Worm (Caenorhabditis elegans) whole organism, early embryonic: ENCODE results near the gene W06F12.3.

Experiments
- B0310.2 ChIP-seq: sonication (generic microtip); optimal IDR thresholded peaks from 2 replicates; lab custom pipeline; 2016; ENCODE audit warnings: mild to moderate bottlenecking, missing genetic modification characterization, missing compliant biosample characterization
- F13C5.2 ChIP-seq: sonication (generic microtip); optimal IDR thresholded peaks from 2 replicates; lab custom pipeline; 2017; ENCODE audit warnings: mild to moderate bottlenecking, missing genetic modification characterization, inconsistent platforms, missing compliant biosample characterization
- aly-1 ChIP-seq: sonication (generic microtip); optimal IDR thresholded peaks from 2 replicates; lab custom pipeline; 2016; ENCODE audit warnings: missing genetic modification characterization, missing compliant biosample characterization
- ama-1 ChIP-seq: fragments of 150-350 bp; optimal IDR thresholded peaks from 2 replicates; lab custom pipeline; 2014
- ceh-13 ChIP-seq: fragments of 200-800 bp; sonication (Bioruptor generic); optimal IDR thresholded peaks from 2 replicates; lab custom pipeline; 2018; ENCODE audit warnings: mild to moderate bottlenecking, missing genetic modification characterization, missing compliant biosample characterization
- ceh-36 ChIP-seq: sonication (generic microtip); optimal IDR thresholded peaks from 2 replicates; lab custom pipeline; 2016; ENCODE audit warnings: missing genetic modification characterization, inconsistent platforms, missing compliant biosample characterization
- ets-7 ChIP-seq: sonication (generic microtip); optimal IDR thresholded peaks from 2 replicates; lab custom pipeline; 2016; ENCODE audit warnings: missing genotype, missing genetic modification characterization, missing compliant biosample characterization
- flt-1 ChIP-seq: fragments of 200-800 bp; sonication (Bioruptor generic); IDR thresholded peaks from 2 replicates; pipeline ENCODE4 v1.3.6; 2022; ENCODE audit warnings: missing genetic modification characterization, missing compliant biosample characterization
- hmbx-1 ChIP-seq: sonication (generic microtip); optimal IDR thresholded peaks from 2 replicates; lab custom pipeline; 2016; ENCODE audit warnings: mild to moderate bottlenecking, missing genetic modification characterization, missing compliant biosample characterization
- hmg-4 ChIP-seq: fragments of 200-800 bp; sonication (Bioruptor generic); optimal IDR thresholded peaks from 2 replicates; lab custom pipeline; 2018; ENCODE audit warnings: mild to moderate bottlenecking, missing genetic modification characterization, missing compliant biosample characterization
- hnd-1 ChIP-seq: sonication (generic microtip); optimal IDR thresholded peaks from 2 replicates; lab custom pipeline; 2016; ENCODE audit warnings: missing genetic modification characterization, missing compliant biosample characterization
- pes-1 ChIP-seq: fragments of 200-800 bp; sonication (Bioruptor generic); IDR thresholded peaks from 2 replicates; pipeline ENCODE4 v1.3.6; 2022; ENCODE audit warnings: missing genetic modification reagents, missing genetic modification characterization, missing compliant biosample characterization
- scrt-1 ChIP-seq: fragments of 200-800 bp; sonication (Bioruptor generic); IDR thresholded peaks from 2 replicates; pipeline ENCODE4 v1.3.6; 2022; ENCODE audit warnings: missing genetic modification characterization, missing compliant biosample characterization
- sea-1 ChIP-seq: fragments of 200-800 bp; sonication (Bioruptor generic); conservative IDR thresholded peaks from 2 replicates; pipeline ENCODE4 v1.3.6; 2022; ENCODE audit warnings: missing genetic modification characterization, missing compliant biosample characterization
- tbx-11 ChIP-seq: fragments of 200-800 bp; sonication (Bioruptor generic); IDR thresholded peaks from 2 replicates; pipeline ENCODE4 v1.3.6; 2022; ENCODE audit warnings: missing genetic modification characterization, missing compliant biosample characterization
- tbx-37 ChIP-seq: fragments of 200-800 bp; sonication (Bioruptor generic); conservative IDR thresholded peaks from 2 replicates; pipeline ENCODE4 v1.3.6; 2022; ENCODE audit warnings: missing genetic modification reagents, missing genetic modification characterization, missing compliant biosample characterization
- tra-4 ChIP-seq: sonication (generic microtip); optimal IDR thresholded peaks from 2 replicates; lab custom pipeline; 2017; ENCODE audit warnings: missing genetic modification characterization, missing compliant biosample characterization

The W06F12.3 gene

ce11 chrIII:13697822-13698221 is 37.0 kb upstream of the W06F12.3 start:
- TF ChIP-seq tbx-37 (GFP tag; lab: Robert Waterston, UW) (no peak), flt-1 (GFP tag; lab: Robert Waterston, UW) (no peak), pes-1 (GFP tag; lab: Robert Waterston, UW) (no peak), F13C5.2 (tag; lab: Kevin White, UChicago) (no peak), ceh-36 (tag; lab: Kevin White, UChicago) (no peak), ceh-13 (GFP tag; lab: Kevin White, UChicago) (no peak), sea-1 (GFP tag; lab: Robert Waterston, UW) (no peak), ama-1 (no peak), hmg-4 (GFP tag; lab: Kevin White, UChicago) (no peak), ets-7 (tag; lab: Kevin White, UChicago) (no peak), scrt-1 (GFP tag; lab: Robert Waterston, UW) (no peak), B0310.2 (tag; lab: Kevin White, UChicago) (no peak), tbx-11 (GFP tag; lab: Robert Waterston, UW) (no peak), tra-4 (tag; lab: Kevin White, UChicago) (no peak), aly-1 (no peak), hnd-1 (no peak), hmbx-1 (tag; lab: Kevin White, UChicago) (no peak)

- no peak for TF ChIP-seq tra-4 (tag; lab: Kevin White, UChicago)
- no peak for TF ChIP-seq ceh-36 (tag; lab: Kevin White, UChicago)
- no peak for TF ChIP-seq hnd-1
- no peak for TF ChIP-seq aly-1
- TF ChIP-seq hmg-4 (GFP tag; lab: Kevin White, UChicago): no peak
- TF ChIP-seq sea-1 (GFP tag; lab: Robert Waterston, UW): no peak
- no peak for TF ChIP-seq scrt-1 (GFP tag; lab: Robert Waterston, UW)
- no peak for TF ChIP-seq F13C5.2 (tag; lab: Kevin White, UChicago)
- TF ChIP-seq tbx-11 (GFP tag; lab: Robert Waterston, UW): no peak
- no peak for TF ChIP-seq ceh-13 (GFP tag; lab: Kevin White, UChicago)
- no peak for TF ChIP-seq B0310.2 (tag; lab: Kevin White, UChicago)
- no peak for TF ChIP-seq hmbx-1 (tag; lab: Kevin White, UChicago)
These were observed 33.1 kb upstream of the W06F12.3 start, which contains the start of gene lit-1 for ce11 chrIII:13701691-13702090. lit-1 (plus strand) TSS chrIII:13701991.

- no peak for TF ChIP-seq ama-1
- TF ChIP-seq scrt-1 (GFP tag; lab: Robert Waterston, UW): no peak
- no peak for TF ChIP-seq pes-1 (GFP tag; lab: Robert Waterston, UW)
- TF ChIP-seq F13C5.2 (tag; lab: Kevin White, UChicago): no peak
- TF ChIP-seq tbx-37 (GFP tag; lab: Robert Waterston, UW): no peak
- TF ChIP-seq hmg-4 (GFP tag; lab: Kevin White, UChicago): no peak
- TF ChIP-seq flt-1 (GFP tag; lab: Robert Waterston, UW): no peak
- no peak for TF ChIP-seq ceh-36 (tag; lab: Kevin White, UChicago)
- TF ChIP-seq sea-1 (GFP tag; lab: Robert Waterston, UW): no peak
- no peak for TF ChIP-seq hnd-1
- TF ChIP-seq tra-4 (tag; lab: Kevin White, UChicago): no peak
- TF ChIP-seq hmbx-1 (tag; lab: Kevin White, UChicago): no peak
These were observed 26.4 kb upstream of the W06F12.3 start for ce11 chrIII:13708415-13708814.

- no peak for TF ChIP-seq tra-4 (tag; lab: Kevin White, UChicago)
These were observed 25.7 kb upstream of the W06F12.3 start for ce11 chrIII:13709122-13709521.

- TF ChIP-seq hmbx-1 (tag; lab: Kevin White, UChicago): no peak
- TF ChIP-seq tra-4 (tag; lab: Kevin White, UChicago): no peak
- no peak for TF ChIP-seq B0310.2 (tag; lab: Kevin White, UChicago)
- no peak for TF ChIP-seq ama-1
- no peak for TF ChIP-seq ceh-36 (tag; lab: Kevin White, UChicago)
- no peak for TF ChIP-seq tbx-37 (GFP tag; lab: Robert Waterston, UW)
- no peak for TF ChIP-seq flt-1 (GFP tag; lab: Robert Waterston, UW)
- no peak for TF ChIP-seq hnd-1
These were observed 24.2 kb upstream of the W06F12.3 start for ce11 chrIII:13710666-13711065.

ce11 chrIII:13712854-13713293 is 22.0 kb upstream of the W06F12.3 start:
- TF ChIP-seq tbx-37 (GFP tag; lab: Robert Waterston, UW): no peak
- no peak for TF ChIP-seq sea-1 (GFP tag; lab: Robert Waterston, UW)
- no peak for TF ChIP-seq ama-1
- TF ChIP-seq hmg-4 (GFP tag; lab: Kevin White, UChicago): peak; percentile 68
- no peak for TF ChIP-seq tra-4 (tag; lab: Kevin White, UChicago)
- TF ChIP-seq ceh-36 (tag; lab: Kevin White, UChicago): peak; percentile 16
- TF ChIP-seq aly-1: no peak
- TF ChIP-seq B0310.2 (tag; lab: Kevin White, UChicago): no peak
- no peak for TF ChIP-seq ets-7 (tag; lab: Kevin White, UChicago)
- peak; percentile 56 for TF ChIP-seq F13C5.2 (tag; lab: Kevin White, UChicago)
- no peak for TF ChIP-seq tbx-11 (GFP tag; lab: Robert Waterston, UW)
- no peak for TF ChIP-seq hnd-1
- no peak for TF ChIP-seq pes-1 (GFP tag; lab: Robert Waterston, UW)
- no peak for TF ChIP-seq hmbx-1 (tag; lab: Kevin White, UChicago)
- TF ChIP-seq scrt-1 (GFP tag; lab: Robert Waterston, UW): no peak
- no peak for TF ChIP-seq flt-1 (GFP tag; lab: Robert Waterston, UW)

- no peak for TF ChIP-seq F13C5.2 (tag; lab: Kevin White, UChicago)
- peak; percentile 62 for TF ChIP-seq hmg-4 (GFP tag; lab: Kevin White, UChicago)
- no peak for TF ChIP-seq aly-1
- no peak for TF ChIP-seq hmbx-1 (tag; lab: Kevin White, UChicago)
- TF ChIP-seq ceh-36 (tag; lab: Kevin White, UChicago): no peak
- no peak for TF ChIP-seq ets-7 (tag; lab: Kevin White, UChicago)
- TF ChIP-seq flt-1 (GFP tag; lab: Robert Waterston, UW): peak; percentile 26; the same call in 1 of the 2 replicates
- TF ChIP-seq sea-1 (GFP tag; lab: Robert Waterston, UW): peak; percentile 38; the same call in 1 of the 2 replicates
- no peak for TF ChIP-seq ceh-13 (GFP tag; lab: Kevin White, UChicago)
- TF ChIP-seq ama-1: no peak
- no peak for TF ChIP-seq tbx-37 (GFP tag; lab: Robert Waterston, UW)
- TF ChIP-seq scrt-1 (GFP tag; lab: Robert Waterston, UW): 0 out of 2 replicates have a peak, but pooled peaks have one; percentile 46
These were observed 21.0 kb upstream of the W06F12.3 start for ce11 chrIII:13713807-13714206.
